Worm (Caenorhabditis elegans) whole organism, young adult: Measurements from ENCODE around the gene F44D12.8.

Experiments
- F22D6.2 ChIP-seq: sonication (generic microtip); optimal IDR thresholded peaks from 2 replicates; lab custom pipeline; 2016; ENCODE audit warnings: mild to moderate bottlenecking, missing genetic modification characterization, missing compliant biosample characterization
- F23B12.7 ChIP-seq: sonication (generic microtip); optimal IDR thresholded peaks from 2 replicates; lab custom pipeline; 2017; ENCODE audit warnings: missing genetic modification characterization, mild to moderate bottlenecking, missing compliant biosample characterization, antibody characterized with exemption, moderate library complexity; ENCODE audit not compliant: insufficient read depth
- F33H1.4 ChIP-seq: fragments of 200-800 bp; sonication (Bioruptor generic); IDR thresholded peaks from 2 replicates; pipeline ENCODE4 v1.3.6; 2022; ENCODE audit warnings: missing genetic modification reagents, missing genetic modification characterization, missing compliant biosample characterization
- F49E8.2 ChIP-seq: sonication (generic microtip); optimal IDR thresholded peaks from 3 replicates; lab custom pipeline; 2017; ENCODE audit warnings: missing genetic modification characterization, mild to moderate bottlenecking, missing compliant biosample characterization, antibody characterized with exemption, moderate library complexity; ENCODE audit not compliant: insufficient read depth
- F55B11.4 ChIP-seq: sonication (generic microtip); optimal IDR thresholded peaks from 2 replicates; lab custom pipeline; 2016; ENCODE audit warnings: missing compliant biosample characterization, missing genetic modification characterization, borderline replicate concordance; ENCODE audit not compliant: insufficient read depth
- F57C9.4 ChIP-seq: sonication (generic microtip); optimal IDR thresholded peaks from 2 replicates; lab custom pipeline; 2017; ENCODE audit warnings: mild to moderate bottlenecking, missing genetic modification characterization, missing compliant biosample characterization
- K12H6.12 ChIP-seq: fragments of 200-800 bp; sonication (Bioruptor generic); optimal IDR thresholded peaks from 2 replicates; lab custom pipeline; 2018; ENCODE audit warnings: mild to moderate bottlenecking, missing genetic modification characterization, missing compliant biosample characterization
- Y53G8AR.9 ChIP-seq: fragments of 200-800 bp; sonication (Bioruptor generic); conservative IDR thresholded peaks from 2 replicates; pipeline ENCODE4 v1.3.6; 2022; ENCODE audit warnings: missing genetic modification reagents, missing genetic modification characterization, missing compliant biosample characterization
- akir-1 ChIP-seq: fragments of 200-800 bp; sonication (Bioruptor generic); optimal IDR thresholded peaks from 2 replicates; lab custom pipeline; 2018; ENCODE audit warnings: mild to moderate bottlenecking, missing genetic modification characterization, moderate library complexity, missing compliant biosample characterization
- ama-1 ChIP-seq, 3 experiments: fragments of 150-350 bp in 1 of 3; sonication (generic microtip) in 2 of 3; optimal IDR thresholded peaks; 2 replicates each; lab custom pipeline; 2014 to 2018; ENCODE audit warnings: missing biosample characterization in 2 of 3, missing genetic modification characterization in 2 of 3, missing genetic modification reagents in 2 of 3
- atf-7 ChIP-seq: sonication (generic microtip); optimal IDR thresholded peaks from 2 replicates; lab custom pipeline; 2017; ENCODE audit warnings: mild to moderate bottlenecking, missing genetic modification characterization, missing compliant biosample characterization
- attf-5 ChIP-seq: fragments of 200-800 bp; sonication (Bioruptor generic); optimal IDR thresholded peaks from 2 replicates; lab custom pipeline; 2018; ENCODE audit warnings: mild to moderate bottlenecking, missing genetic modification characterization, missing compliant biosample characterization
- bed-1 ChIP-seq: fragments of 200-800 bp; sonication (Bioruptor generic); IDR thresholded peaks from 2 replicates; pipeline ENCODE4 v1.3.6; 2022; ENCODE audit warnings: missing genetic modification reagents, missing genetic modification characterization, missing compliant biosample characterization
- cebp-1 ChIP-seq, 2 experiments: fragments of 200-800 bp in 1 of 2; sonication (Bioruptor generic) in 1 of 2; sonication (generic microtip) in 1 of 2; IDR thresholded peaks in 1 of 2; optimal IDR thresholded peaks in 1 of 2; 2 replicates each; pipeline versions ENCODE4 v1.3.6 to Lab custom; 2017 to 2022; ENCODE audit warnings: missing compliant biosample characterization in 2 of 2, missing genetic modification characterization in 2 of 2, mild to moderate bottlenecking in 1 of 2, missing genetic modification reagents in 1 of 2, moderate library complexity in 1 of 2
- ceh-58 ChIP-seq: fragments of 200-800 bp; sonication (Bioruptor generic); IDR thresholded peaks from 2 replicates; pipeline ENCODE4 v1.3.6; 2022; ENCODE audit warnings: missing genetic modification characterization, missing compliant biosample characterization
- ceh-91 ChIP-seq: fragments of 200-800 bp; sonication (Bioruptor generic); IDR thresholded peaks from 2 replicates; pipeline ENCODE4 v1.3.6; 2022; ENCODE audit warnings: missing genetic modification reagents, missing genetic modification characterization, missing compliant biosample characterization
- die-1 ChIP-seq: sonication (generic microtip); optimal IDR thresholded peaks from 2 replicates; lab custom pipeline; 2016; ENCODE audit warnings: missing genotype, mild to moderate bottlenecking, missing genetic modification characterization, missing compliant biosample characterization
- dpl-1 ChIP-seq: fragments of 150-350 bp; optimal IDR thresholded peaks from 2 replicates; lab custom pipeline; 2014; ENCODE audit warnings: missing biosample characterization, missing genetic modification reagents, missing genetic modification characterization
- efl-1 ChIP-seq: fragments of 150-350 bp; optimal IDR thresholded peaks from 2 replicates; lab custom pipeline; 2014; ENCODE audit warnings: missing biosample characterization, missing genetic modification reagents, missing genetic modification characterization
- egrh-3 ChIP-seq: fragments of 200-800 bp; sonication (Bioruptor generic); IDR thresholded peaks from 2 replicates; pipeline ENCODE4 v1.3.6; 2022; ENCODE audit warnings: missing genetic modification reagents, missing genetic modification characterization, missing compliant biosample characterization
- ets-4 ChIP-seq: fragments of 200-800 bp; sonication (Bioruptor generic); optimal IDR thresholded peaks from 2 replicates; lab custom pipeline; 2018; ENCODE audit warnings: mild to moderate bottlenecking, missing genetic modification characterization, missing compliant biosample characterization
- hlh-26 ChIP-seq: fragments of 200-800 bp; sonication (Bioruptor generic); conservative IDR thresholded peaks from 2 replicates; pipeline ENCODE4 v1.3.6; 2022; ENCODE audit warnings: missing genetic modification reagents, missing genetic modification characterization, missing compliant biosample characterization
- hrde-1 ChIP-seq: sonication (generic microtip); optimal IDR thresholded peaks from 2 replicates; lab custom pipeline; 2016; ENCODE audit warnings: missing genetic modification characterization, mild to moderate bottlenecking, missing compliant biosample characterization, moderate library complexity, missing genotype, missing genetic modification reagents, borderline replicate concordance
- hsf-1 ChIP-seq: fragments of 200-800 bp; sonication (Bioruptor generic); IDR thresholded peaks from 2 replicates; pipeline ENCODE4 v1.3.6; 2022; ENCODE audit warnings: missing genetic modification reagents, missing genetic modification characterization, missing compliant biosample characterization
- let-526 ChIP-seq: fragments of 200-800 bp; sonication (Bioruptor generic); IDR thresholded peaks from 2 replicates; pipeline ENCODE4 v1.3.6; 2022; ENCODE audit warnings: missing genetic modification reagents, missing genetic modification characterization, missing compliant biosample characterization
- let-607 ChIP-seq, 2 experiments: fragments of 200-800 bp in 1 of 2; sonication (Bioruptor generic) in 1 of 2; sonication (generic microtip) in 1 of 2; optimal IDR thresholded peaks; 2 replicates each; lab custom pipeline; 2016 to 2018; ENCODE audit warnings: mild to moderate bottlenecking in 2 of 2, missing compliant biosample characterization in 2 of 2, missing genetic modification characterization in 2 of 2, moderate library complexity in 2 of 2, missing genotype in 1 of 2
- lin-26 ChIP-seq: fragments of 200-800 bp; sonication (Bioruptor generic); IDR thresholded peaks from 2 replicates; pipeline ENCODE4 v1.3.6; 2022; ENCODE audit warnings: missing genetic modification reagents, missing genetic modification characterization, missing compliant biosample characterization
- lin-35 ChIP-seq, 3 experiments: fragments of 150-350 bp in 2 of 3; sonication (generic microtip) in 1 of 3; optimal IDR thresholded peaks; 2 replicates each; lab custom pipeline; 2014 to 2018; ENCODE audit warnings: missing biosample characterization in 3 of 3, missing genetic modification characterization in 3 of 3, missing genetic modification reagents in 3 of 3
- lir-1 ChIP-seq: fragments of 200-800 bp; sonication (Bioruptor generic); conservative IDR thresholded peaks from 2 replicates; pipeline ENCODE4 v1.3.6; 2022; ENCODE audit warnings: missing genetic modification reagents, missing genetic modification characterization, missing compliant biosample characterization
- lsl-1 ChIP-seq: fragments of 200-800 bp; sonication (Bioruptor generic); optimal IDR thresholded peaks from 2 replicates; lab custom pipeline; 2018; ENCODE audit warnings: mild to moderate bottlenecking, missing genetic modification characterization, moderate library complexity, missing compliant biosample characterization
- madf-6 ChIP-seq: fragments of 200-800 bp; sonication (Bioruptor generic); IDR thresholded peaks from 2 replicates; pipeline ENCODE4 v1.3.6; 2022; ENCODE audit warnings: missing genetic modification reagents, missing genetic modification characterization, missing compliant biosample characterization
- madf-8 ChIP-seq: fragments of 200-800 bp; sonication (Bioruptor generic); conservative IDR thresholded peaks from 2 replicates; pipeline ENCODE4 v1.3.6; 2022; ENCODE audit warnings: missing genetic modification reagents, missing genetic modification characterization, missing compliant biosample characterization
- mcd-1 ChIP-seq: fragments of 200-800 bp; sonication (Bioruptor generic); IDR thresholded peaks from 2 replicates; pipeline ENCODE4 v1.3.6; 2022; ENCODE audit warnings: missing genetic modification reagents, missing genetic modification characterization, missing compliant biosample characterization
- mxl-1 ChIP-seq: sonication (generic microtip); optimal IDR thresholded peaks from 2 replicates; lab custom pipeline; 2016; ENCODE audit warnings: missing genetic modification characterization, missing compliant biosample characterization
- nfyb-1 ChIP-seq: fragments of 200-800 bp; sonication (Bioruptor generic); IDR thresholded peaks from 2 replicates; pipeline ENCODE4 v1.3.6; 2022; ENCODE audit warnings: missing genetic modification reagents, missing genetic modification characterization, missing compliant biosample characterization
- nhr-80 ChIP-seq: sonication (generic microtip); optimal IDR thresholded peaks from 2 replicates; lab custom pipeline; 2016; ENCODE audit warnings: missing genetic modification characterization, missing compliant biosample characterization
- pbrm-1 ChIP-seq: fragments of 200-800 bp; sonication (Bioruptor generic); IDR thresholded peaks from 2 replicates; pipeline ENCODE4 v1.3.6; 2022; ENCODE audit warnings: missing genetic modification reagents, missing genetic modification characterization, missing compliant biosample characterization
- pha-4 ChIP-seq: fragments of 150-350 bp; sonication (generic microtip); optimal IDR thresholded peaks from 2 replicates; lab custom pipeline; 2014; ENCODE audit warnings: missing biosample characterization, missing genetic modification reagents, missing genetic modification characterization
- rcor-1 ChIP-seq: fragments of 200-800 bp; sonication (Bioruptor generic); IDR thresholded peaks from 2 replicates; pipeline ENCODE4 v1.3.6; 2022; ENCODE audit warnings: missing genetic modification reagents, missing genetic modification characterization, missing compliant biosample characterization
- snpc-4 ChIP-seq, 5 experiments: fragments of 150-350 bp in 1 of 5; sonication (generic microtip) in 4 of 5; optimal IDR thresholded peaks; 2 replicates each; lab custom pipeline; 2014 to 2018; ENCODE audit warnings: missing genetic modification characterization in 5 of 5, missing biosample characterization in 3 of 5, antibody characterized with exemption in 2 of 5, mild to moderate bottlenecking in 2 of 5, missing compliant biosample characterization in 2 of 5, missing genotype in 2 of 5, moderate library complexity in 2 of 5, missing genetic modification reagents in 1 of 5
- tlf-1 ChIP-seq: fragments of 200-800 bp; sonication (Bioruptor generic); optimal IDR thresholded peaks from 2 replicates; lab custom pipeline; 2018; ENCODE audit warnings: mild to moderate bottlenecking, missing genetic modification characterization, missing compliant biosample characterization
- xnd-1 ChIP-seq: sonication (generic microtip); optimal IDR thresholded peaks from 2 replicates; lab custom pipeline; 2016; ENCODE audit warnings: missing genotype, missing genetic modification reagents, missing genetic modification characterization, missing compliant biosample characterization
- ztf-18 ChIP-seq: sonication (generic microtip); optimal IDR thresholded peaks from 2 replicates; lab custom pipeline; 2016; ENCODE audit warnings: missing genotype, mild to moderate bottlenecking, missing genetic modification characterization, missing compliant biosample characterization
- ztf-3 ChIP-seq: fragments of 200-800 bp; sonication (Bioruptor generic); optimal IDR thresholded peaks from 2 replicates; lab custom pipeline; 2018; ENCODE audit warnings: mild to moderate bottlenecking, missing genetic modification characterization, missing compliant biosample characterization
- ztf-6 ChIP-seq: fragments of 200-800 bp; sonication (Bioruptor generic); IDR thresholded peaks from 2 replicates; pipeline ENCODE4 v1.3.6; 2022; ENCODE audit warnings: missing genetic modification reagents, missing genetic modification characterization, missing compliant biosample characterization

The F44D12.8 gene

ce11 chrIV:9998487-9999218, 24.4 kb upstream of the F44D12.8 start, which contains the start of gene pyp-1:
TSS of gene pyp-1 (minus strand) at chrIV:9998925.
- TF ChIP-seq nfyb-1 (no peak), ztf-6 (no peak), efl-1 (GFP tag; lab: Kevin White, UChicago) (peak; percentile 27), pha-4 (tag; lab: Kevin White, UChicago) (no peak), lir-1 (GFP tag; lab: Robert Waterston, UW) (no peak), F33H1.4 (GFP tag; lab: Robert Waterston, UW) (peak; percentile 46; the same call in 1 of the 2 replicates), dpl-1 (GFP tag; lab: Kevin White, UChicago) (peak; percentile 23), nhr-80 (tag; lab: Kevin White, UChicago) (peak; percentile 18), ets-4 (GFP tag; lab: Kevin White, UChicago) (no peak), let-607 (tag; optimal IDR thresholded peaks at IDR 0.05; lab: Kevin White, UChicago) (no peak), akir-1 (no peak), F57C9.4 (tag; lab: Kevin White, UChicago) (no peak), mcd-1 (GFP tag; lab: Robert Waterston, UW) (0 out of 2 replicates have a peak, but pooled peaks have one; percentile 4), attf-5 (GFP tag; lab: Kevin White, UChicago) (no peak), hsf-1 (GFP tag; lab: Robert Waterston, UW) (no peak), F49E8.2 (tag; lab: Kevin White, UChicago) (peak; percentile 8), cebp-1 (GFP tag; IDR thresholded peaks at IDR 0.05; lab: Robert Waterston, UW) (no peak), cebp-1 (tag; optimal IDR thresholded peaks at IDR 0.05; lab: Kevin White, UChicago) (peak; percentile 31), ztf-18 (no peak), xnd-1 (peak; percentile 85), ceh-91 (GFP tag; lab: Robert Waterston, UW) (peak; percentile 50; the same call in 1 of the 2 replicates), K12H6.12 (tag; lab: Kevin White, UChicago) (peak; percentile 7), ceh-58 (GFP tag; lab: Robert Waterston, UW) (no peak), Y53G8AR.9 (no peak), rcor-1 (GFP tag; lab: Robert Waterston, UW) (0 out of 2 replicates have a peak, but pooled peaks have one; percentile 24), F22D6.2 (tag; lab: Kevin White, UChicago) (no peak), let-526 (GFP tag; lab: Robert Waterston, UW) (no peak), bed-1 (GFP tag; lab: Robert Waterston, UW) (no peak), die-1 (tag; lab: Kevin White, UChicago) (no peak), egrh-3 (GFP tag; lab: Robert Waterston, UW) (no peak), madf-8 (peak; percentile 98), ztf-3 (no peak), hrde-1 (no peak), atf-7 (tag; lab: Kevin White, UChicago) (no peak), lin-35 (GFP tag; optimal IDR thresholded peaks at IDR 0.05; lab: Kevin White, UChicago) (peak in 1 of 3 experiments; percentile 31), ama-1 (optimal IDR thresholded peaks at IDR 0.05; lab: Kevin White, UChicago) (no peak), ama-1 (GFP tag; optimal IDR thresholded peaks at IDR 0.05; lab: Kevin White, UChicago) (no peak), madf-6 (GFP tag; lab: Robert Waterston, UW) (peak; percentile 98), lin-26 (GFP tag; lab: Robert Waterston, UW) (no peak), F55B11.4 (tag; lab: Kevin White, UChicago) (no peak), snpc-4 (GFP tag; optimal IDR thresholded peaks at IDR 0.05; lab: Kevin White, UChicago) (no peak), snpc-4 (tag; optimal IDR thresholded peaks at IDR 0.05; lab: Kevin White, UChicago) (no peak), mxl-1 (tag; lab: Kevin White, UChicago) (no peak), pbrm-1 (GFP tag; lab: Robert Waterston, UW) (0 out of 2 replicates have a peak, but pooled peaks have one; percentile 10), tlf-1 (GFP tag; lab: Kevin White, UChicago) (no peak), lsl-1 (peak; percentile 89), F23B12.7 (tag; lab: Kevin White, UChicago) (peak; percentile 17), hlh-26 (GFP tag; lab: Robert Waterston, UW) (no peak)
